Worm (Caenorhabditis elegans): ENCODE data around the gene C02H6.1.

- TF ChIP-seq lin-39 (tag; optimal IDR thresholded peaks at IDR 0.05): no peak
- no peak for TF ChIP-seq skn-1 (tag; optimal IDR thresholded peaks at IDR 0.05)
- TF ChIP-seq snpc-4 (tag; optimal IDR thresholded peaks at IDR 0.05): no peak
Measured at ce11 chrV:7374090-7374489, 15.6 kb downstream of the C02H6.1 start, which contains the start of gene srx-56.

All from whole organism, L2 larva.